Worm (Caenorhabditis elegans) whole organism, L1 larva: ENCODE measurements around the gene ceh-10.
A peak's percentile ranks its signal among the peaks of the same experiment; 100 is the strongest.

Experiments used
- C04F5.9 ChIP-seq: sonication (generic microtip); optimal IDR thresholded peaks from 2 replicates; lab custom pipeline; 2016; ENCODE audit warnings: missing genetic modification characterization, missing compliant biosample characterization
- C16A3.4 ChIP-seq: fragments of 150-350 bp; optimal IDR thresholded peaks from 2 replicates; lab custom pipeline; 2014; ENCODE audit warnings: missing biosample characterization, missing genetic modification characterization
- Y116A8C.19 ChIP-seq: sonication (generic microtip); optimal IDR thresholded peaks from 2 replicates; lab custom pipeline; 2016; ENCODE audit warnings: missing compliant biosample characterization, missing genetic modification characterization, borderline replicate concordance
- aha-1 ChIP-seq: fragments of 150-350 bp; optimal IDR thresholded peaks from 2 replicates; lab custom pipeline; 2014; ENCODE audit warnings: missing biosample characterization, missing genetic modification characterization
- aly-2 ChIP-seq: fragments of 150-350 bp; optimal IDR thresholded peaks from 2 replicates; lab custom pipeline; 2014; ENCODE audit warnings: missing biosample characterization, missing genetic modification characterization
- ceh-63 ChIP-seq: fragments of 200-800 bp; sonication (Bioruptor generic); optimal IDR thresholded peaks from 2 replicates; lab custom pipeline; 2018; ENCODE audit warnings: mild to moderate bottlenecking, missing genetic modification characterization, missing compliant biosample characterization
- ceh-8 ChIP-seq: fragments of 200-800 bp; sonication (Bioruptor generic); optimal IDR thresholded peaks from 2 replicates; lab custom pipeline; 2018; ENCODE audit warnings: mild to moderate bottlenecking, missing genetic modification characterization, moderate library complexity, missing compliant biosample characterization
- ceh-82 ChIP-seq, 3 experiments: fragments of 150-350 bp in 1 of 3; sonication (generic microtip) in 2 of 3; optimal IDR thresholded peaks; 2 replicates each; lab custom pipeline; 2014 to 2017; ENCODE audit warnings: missing biosample characterization in 3 of 3, missing genetic modification characterization in 3 of 3
- ceh-90 ChIP-seq: sonication (generic microtip); optimal IDR thresholded peaks from 2 replicates; lab custom pipeline; 2016; ENCODE audit warnings: missing genetic modification characterization, missing compliant biosample characterization
- ces-1 ChIP-seq: fragments of 150-350 bp; optimal IDR thresholded peaks from 2 replicates; lab custom pipeline; 2014; ENCODE audit warnings: missing biosample characterization, missing genetic modification reagents, missing genetic modification characterization
- dpl-1 ChIP-seq, 3 experiments: fragments of 150-350 bp in 2 of 3; sonication (generic microtip) in 1 of 3; optimal IDR thresholded peaks; 2 replicates each; lab custom pipeline; 2014 to 2017; ENCODE audit warnings: missing biosample characterization in 3 of 3, missing genetic modification characterization in 3 of 3, missing genetic modification reagents in 3 of 3
- efl-1 ChIP-seq, 4 experiments: fragments of 150-350 bp; optimal IDR thresholded peaks in 3 of 4; peaks in 1 of 4; 1 replicate in 1 of 4; 2 replicates in 3 of 4; lab custom pipeline; 2014; ENCODE audit warnings: missing biosample characterization in 2 of 4, missing genetic modification characterization in 2 of 4, missing genetic modification reagents in 2 of 4
- egl-27 ChIP-seq, 2 experiments: fragments of 150-350 bp in 1 of 2; sonication (generic microtip); optimal IDR thresholded peaks; 3 replicates each; lab custom pipeline; 2017 to 2018; ENCODE audit warnings: missing biosample characterization in 2 of 2, missing genetic modification characterization in 2 of 2, missing genetic modification reagents in 2 of 2
- elt-2 ChIP-seq: sonication (generic microtip); optimal IDR thresholded peaks from 2 replicates; lab custom pipeline; 2016; ENCODE audit warnings: missing genetic modification characterization, mild to moderate bottlenecking, inconsistent platforms, missing compliant biosample characterization, missing genetic modification reagents
- elt-3 ChIP-seq, 6 experiments: fragments of 150-350 bp in 1 of 6; sonication (generic microtip); optimal IDR thresholded peaks; 2 replicates each; lab custom pipeline; 2017 to 2018; ENCODE audit warnings: missing biosample characterization in 6 of 6, missing genetic modification characterization in 6 of 6, inconsistent platforms in 1 of 6
- ets-5 ChIP-seq: fragments of 200-800 bp; sonication (Bioruptor generic); IDR thresholded peaks from 2 replicates; pipeline ENCODE4 v1.3.6; 2022; ENCODE audit warnings: missing genetic modification characterization, missing compliant biosample characterization
- fkh-10 ChIP-seq: sonication (generic microtip); optimal IDR thresholded peaks from 2 replicates; lab custom pipeline; 2017; ENCODE audit warnings: missing biosample characterization, missing genetic modification reagents, missing genetic modification characterization
- fkh-4 ChIP-seq: sonication (generic microtip); optimal IDR thresholded peaks from 2 replicates; lab custom pipeline; 2016; ENCODE audit warnings: missing compliant biosample characterization, missing genetic modification characterization, borderline replicate concordance
- fkh-8 ChIP-seq: sonication (generic microtip); optimal IDR thresholded peaks from 2 replicates; lab custom pipeline; 2016; ENCODE audit warnings: mild to moderate bottlenecking, missing genetic modification characterization, missing compliant biosample characterization
- fos-1 ChIP-seq: fragments of 150-350 bp; optimal IDR thresholded peaks from 2 replicates; lab custom pipeline; 2014; ENCODE audit warnings: missing biosample characterization, missing genetic modification characterization
- hlh-17 ChIP-seq: fragments of 200-800 bp; sonication (Bioruptor generic); optimal IDR thresholded peaks from 2 replicates; lab custom pipeline; 2018; ENCODE audit warnings: missing genetic modification characterization, mild to moderate bottlenecking, missing compliant biosample characterization, moderate library complexity, borderline replicate concordance
- isw-1 ChIP-seq: fragments of 200-800 bp; sonication (Bioruptor generic); IDR thresholded peaks from 2 replicates; pipeline ENCODE4 v1.3.6; 2022; ENCODE audit warnings: missing genetic modification characterization, missing compliant biosample characterization
- jun-1 ChIP-seq: fragments of 150-350 bp; optimal IDR thresholded peaks from 2 replicates; lab custom pipeline; 2014; ENCODE audit warnings: missing biosample characterization, missing genetic modification reagents, missing genetic modification characterization
- lin-13 ChIP-seq: fragments of 150-350 bp; optimal IDR thresholded peaks from 2 replicates; lab custom pipeline; 2014; ENCODE audit warnings: missing biosample characterization, missing genetic modification reagents, missing genetic modification characterization
- lin-14 ChIP-seq: fragments of 200-800 bp; sonication (Bioruptor generic); optimal IDR thresholded peaks from 2 replicates; lab custom pipeline; 2018; ENCODE audit warnings: mild to moderate bottlenecking, missing genetic modification characterization, moderate library complexity, missing compliant biosample characterization
- lin-15B ChIP-seq: fragments of 150-350 bp; sonication (generic microtip); optimal IDR thresholded peaks from 3 replicates; lab custom pipeline; 2014; ENCODE audit warnings: missing biosample characterization, missing genetic modification characterization
- lin-35 ChIP-seq, 2 experiments: fragments of 150-350 bp; optimal IDR thresholded peaks; 2 replicates each; lab custom pipeline; 2014; ENCODE audit warnings: missing biosample characterization in 2 of 2, missing genetic modification characterization in 2 of 2, missing genetic modification reagents in 2 of 2
- lin-39 ChIP-seq: fragments of 150-350 bp; optimal IDR thresholded peaks from 2 replicates; lab custom pipeline; 2014; ENCODE audit warnings: missing biosample characterization, missing genetic modification reagents, missing genetic modification characterization
- lsy-2 ChIP-seq, 2 experiments: fragments of 150-350 bp; optimal IDR thresholded peaks; 2 replicates each; lab custom pipeline; 2014; ENCODE audit warnings: missing biosample characterization in 2 of 2, missing genetic modification characterization in 2 of 2
- mab-9 ChIP-seq: fragments of 200-800 bp; sonication (Bioruptor generic); IDR thresholded peaks from 2 replicates; pipeline ENCODE4 v1.3.6; 2022; ENCODE audit warnings: missing genetic modification reagents, missing genetic modification characterization, missing compliant biosample characterization
- mdl-1 ChIP-seq, 2 experiments: fragments of 150-350 bp; optimal IDR thresholded peaks; 2 replicates each; lab custom pipeline; 2014 to 2017; ENCODE audit warnings: missing biosample characterization in 2 of 2, missing genetic modification characterization in 2 of 2, inconsistent platforms in 1 of 2
- mef-2 ChIP-seq: fragments of 150-350 bp; optimal IDR thresholded peaks from 2 replicates; lab custom pipeline; 2014; ENCODE audit warnings: missing biosample characterization, missing genetic modification characterization
- nhr-71 ChIP-seq: sonication (generic microtip); optimal IDR thresholded peaks from 2 replicates; lab custom pipeline; 2016; ENCODE audit warnings: mild to moderate bottlenecking, missing genetic modification characterization, moderate library complexity, missing compliant biosample characterization
- nhr-76 ChIP-seq: sonication (generic microtip); optimal IDR thresholded peaks from 2 replicates; lab custom pipeline; 2017; ENCODE audit warnings: missing biosample characterization, missing genetic modification characterization
- nhr-77 ChIP-seq: fragments of 150-350 bp; optimal IDR thresholded peaks from 2 replicates; lab custom pipeline; 2014; ENCODE audit warnings: missing biosample characterization, missing genetic modification characterization
- nhr-85 ChIP-seq: sonication (generic microtip); peaks from one replicate; lab custom pipeline; 2016; ENCODE audit warnings: missing genetic modification characterization, inconsistent platforms, missing compliant biosample characterization
- nhr-90 ChIP-seq: sonication (generic microtip); optimal IDR thresholded peaks from 2 replicates; lab custom pipeline; 2016; ENCODE audit warnings: mild to moderate bottlenecking, missing genetic modification characterization, missing compliant biosample characterization; ENCODE audit not compliant: poor library complexity
- pag-3 ChIP-seq: sonication (generic microtip); optimal IDR thresholded peaks from 2 replicates; lab custom pipeline; 2017; ENCODE audit warnings: missing genetic modification characterization, mild to moderate bottlenecking, missing compliant biosample characterization, antibody characterized with exemption, borderline replicate concordance; ENCODE audit not compliant: insufficient read depth
- pax-3 ChIP-seq: fragments of 200-800 bp; sonication (Bioruptor generic); optimal IDR thresholded peaks from 2 replicates; lab custom pipeline; 2018; ENCODE audit warnings: mild to moderate bottlenecking, missing genetic modification characterization, moderate library complexity, missing compliant biosample characterization
- pqm-1 ChIP-seq: sonication (generic microtip); optimal IDR thresholded peaks from 3 replicates; lab custom pipeline; 2017; ENCODE audit warnings: missing biosample characterization, missing genetic modification characterization
- skn-1 ChIP-seq: fragments of 150-350 bp; optimal IDR thresholded peaks from 2 replicates; lab custom pipeline; 2014; ENCODE audit warnings: missing biosample characterization, missing genetic modification characterization
- snu-23 ChIP-seq: sonication (generic microtip); optimal IDR thresholded peaks from 2 replicates; lab custom pipeline; 2016; ENCODE audit warnings: missing genetic modification characterization, missing compliant biosample characterization
- sox-4 ChIP-seq: sonication (generic microtip); optimal IDR thresholded peaks from 2 replicates; lab custom pipeline; 2016; ENCODE audit warnings: missing genetic modification characterization, missing compliant biosample characterization
- swsn-7 ChIP-seq: sonication (generic microtip); optimal IDR thresholded peaks from 2 replicates; lab custom pipeline; 2016; ENCODE audit warnings: missing genetic modification characterization, missing compliant biosample characterization
- tbx-2 ChIP-seq: sonication (generic microtip); optimal IDR thresholded peaks from 2 replicates; lab custom pipeline; 2016; ENCODE audit warnings: missing genetic modification characterization, missing compliant biosample characterization
- unc-62 ChIP-seq: fragments of 150-350 bp; optimal IDR thresholded peaks from 2 replicates; lab custom pipeline; 2014; ENCODE audit warnings: missing biosample characterization, missing genetic modification reagents, missing genetic modification characterization
- zag-1 ChIP-seq: fragments of 150-350 bp; optimal IDR thresholded peaks from 2 replicates; lab custom pipeline; 2014; ENCODE audit warnings: missing biosample characterization, missing genetic modification characterization
- zip-4 ChIP-seq: fragments of 200-800 bp; sonication (Bioruptor generic); optimal IDR thresholded peaks from 2 replicates; lab custom pipeline; 2018; ENCODE audit warnings: mild to moderate bottlenecking, missing genetic modification characterization, moderate library complexity, missing compliant biosample characterization
- ztf-11 ChIP-seq, 2 experiments: sonication (generic microtip); optimal IDR thresholded peaks; 2 replicates each; lab custom pipeline; 2016 to 2017; ENCODE audit warnings: missing genetic modification characterization in 2 of 2, missing biosample characterization in 1 of 2, missing compliant biosample characterization in 1 of 2

Gene ceh-10

ce11 chrIII:5758519-5759099, 40.2 kb upstream of the ceh-10 start (continued):
- TF ChIP-seq pax-3 (tag; lab: Kevin White, UChicago) = peak; percentile 63
- no peak for TF ChIP-seq Y116A8C.19
- peak in 1 of 2 experiments; percentile 37 for TF ChIP-seq egl-27 (tag; optimal IDR thresholded peaks at IDR 0.05; lab: Kevin White, UChicago)
- no peak for TF ChIP-seq C04F5.9 (tag; lab: Kevin White, UChicago)
- TF ChIP-seq elt-3 (tag; optimal IDR thresholded peaks at IDR 0.05; lab: Kevin White, UChicago) = no peak
- peak; percentile 74 for TF ChIP-seq mef-2
- TF ChIP-seq nhr-71 = peak; percentile 91
- TF ChIP-seq fkh-8 (tag; lab: Kevin White, UChicago) = peak; percentile 97
- no peak for TF ChIP-seq pqm-1 (tag; lab: Kevin White, UChicago)
- TF ChIP-seq lsy-2 (tag; optimal IDR thresholded peaks at IDR 0.05; lab: Kevin White, UChicago) = peak; percentile 51 to 71
- TF ChIP-seq ceh-63 (GFP tag; lab: Kevin White, UChicago) = peak; percentile 57
- no peak for TF ChIP-seq fkh-4 (tag; lab: Kevin White, UChicago)
- peak; percentile 24 to 43 (median 24) for TF ChIP-seq ceh-82 (tag; optimal IDR thresholded peaks at IDR 0.05; lab: Kevin White, UChicago)
- TF ChIP-seq ceh-8 (GFP tag; lab: Kevin White, UChicago) = no peak
- peak; percentile 74 for TF ChIP-seq fkh-10 (GFP tag; lab: Kevin White, UChicago)
- TF ChIP-seq isw-1 = peak; percentile 19; the same call in 1 of the 2 replicates
- TF ChIP-seq nhr-76 = no peak
- TF ChIP-seq nhr-90 (tag; lab: Kevin White, UChicago) = no peak
- no peak for TF ChIP-seq aly-2 (tag; lab: Kevin White, UChicago)
- TF ChIP-seq fos-1 (tag; lab: Kevin White, UChicago) = peak; percentile 57
- TF ChIP-seq ets-5 (GFP tag; lab: Robert Waterston, UW) = no peak
- no peak for TF ChIP-seq hlh-17 (GFP tag; lab: Kevin White, UChicago)
- peak; percentile 94 for TF ChIP-seq lin-14
- TF ChIP-seq lin-15B = no peak
- TF ChIP-seq jun-1 = no peak
- TF ChIP-seq tbx-2 (tag; lab: Kevin White, UChicago) = peak; percentile 49
- TF ChIP-seq ces-1 (GFP tag; lab: Kevin White, UChicago) = no peak
- TF ChIP-seq C16A3.4 (tag; lab: Kevin White, UChicago) = peak; percentile 10
- peak; percentile 23 to 33 for TF ChIP-seq efl-1 (optimal IDR thresholded peaks at IDR 0.05; lab: Kevin White, UChicago)
- TF ChIP-seq efl-1 (GFP tag; optimal IDR thresholded peaks at IDR 0.05 in 1 of 2; lab: Kevin White, UChicago) = peak in 1 of 2 experiments; percentile 19
- TF ChIP-seq zip-4 (GFP tag; lab: Kevin White, UChicago) = no peak
- peak in 1 of 2 experiments; percentile 19 for TF ChIP-seq ztf-11 (tag; optimal IDR thresholded peaks at IDR 0.05; lab: Kevin White, UChicago)
- TF ChIP-seq lin-35 (GFP tag; optimal IDR thresholded peaks at IDR 0.05; lab: Kevin White, UChicago) = peak in 1 of 2 experiments; percentile 35
- TF ChIP-seq aha-1 (tag; lab: Kevin White, UChicago) = no peak
- TF ChIP-seq lin-13 (GFP tag; lab: Kevin White, UChicago) = peak; percentile 42
- TF ChIP-seq snu-23 (GFP tag; lab: Kevin White, UChicago) = peak; percentile 27
- TF ChIP-seq mdl-1 (tag; optimal IDR thresholded peaks at IDR 0.05; lab: Kevin White, UChicago) = no peak
- TF ChIP-seq nhr-77 (tag; lab: Kevin White, UChicago) = no peak

DNA sequence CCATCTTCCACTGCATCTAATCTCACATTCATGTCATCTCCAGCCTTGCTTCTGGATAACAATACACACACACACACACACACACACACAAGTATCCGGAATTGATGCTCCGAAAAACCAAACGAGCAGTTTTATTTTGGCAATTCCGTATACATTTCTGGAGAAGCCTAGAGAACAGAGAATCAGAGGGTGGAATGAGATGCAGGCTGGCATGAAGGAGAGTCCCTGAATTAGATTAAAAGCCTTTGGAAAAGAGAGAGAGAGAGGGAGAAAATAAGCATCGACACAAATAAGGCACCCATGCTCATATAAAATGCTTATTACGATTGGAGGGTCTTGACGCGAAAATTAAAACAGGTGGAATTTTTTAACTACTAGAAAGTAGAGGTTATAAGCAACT, 38.1 kb upstream of the ceh-10 start:
- no peak for TF ChIP-seq swsn-7 (tag; lab: Kevin White, UChicago)
- peak; percentile 60 for TF ChIP-seq lin-14

DNA sequence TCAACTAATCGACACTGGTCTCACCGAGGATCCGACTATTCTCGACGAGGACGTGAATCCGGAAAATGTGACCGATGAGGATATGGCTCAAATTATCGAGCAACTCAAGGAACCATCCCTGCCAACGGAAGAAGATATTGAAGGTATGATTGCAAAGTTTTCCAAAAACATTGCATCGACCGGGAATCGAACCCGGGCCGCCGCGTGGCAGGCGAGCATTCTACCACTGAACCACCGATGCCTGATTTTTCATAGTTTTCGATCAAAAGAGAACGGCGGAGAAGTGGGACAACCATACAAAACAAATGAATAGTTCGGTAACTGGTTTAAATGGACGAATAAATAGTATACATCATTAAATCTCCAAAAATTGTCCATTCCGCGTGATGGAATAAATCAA, 37.0 kb upstream of the ceh-10 start:
- no peak for TF ChIP-seq skn-1 (tag; lab: Kevin White, UChicago)
- no peak for TF ChIP-seq zag-1 (tag; lab: Kevin White, UChicago)
- TF ChIP-seq lin-39 (tag; lab: Kevin White, UChicago) = no peak
- no peak for TF ChIP-seq pag-3
- TF ChIP-seq nhr-85 = no peak
- no peak for TF ChIP-seq tbx-2 (tag; lab: Kevin White, UChicago)
- TF ChIP-seq elt-2 (tag; lab: Kevin White, UChicago) = no peak
- TF ChIP-seq mab-9 (GFP tag; lab: Robert Waterston, UW) = no peak
- TF ChIP-seq dpl-1 (GFP tag; optimal IDR thresholded peaks at IDR 0.05; lab: Kevin White, UChicago) = no peak
- no peak for TF ChIP-seq egl-27 (tag; optimal IDR thresholded peaks at IDR 0.05; lab: Kevin White, UChicago)
- TF ChIP-seq ceh-90 (tag; lab: Kevin White, UChicago) = no peak
- TF ChIP-seq mef-2 = no peak
- TF ChIP-seq ces-1 (GFP tag; lab: Kevin White, UChicago) = no peak
- TF ChIP-seq unc-62 (GFP tag; lab: Kevin White, UChicago) = no peak
- no peak for TF ChIP-seq sox-4 (tag; lab: Kevin White, UChicago)
- TF ChIP-seq mdl-1 (tag; optimal IDR thresholded peaks at IDR 0.05; lab: Kevin White, UChicago) = no peak
